Worm (Caenorhabditis elegans) whole organism, L4 larva: Measurements from ENCODE around the gene ZK742.7.

Experiments used
- ZK546.5 ChIP-seq, 2 experiments: sonication (generic microtip); optimal IDR thresholded peaks; 2 replicates each; lab custom pipeline; 2017; ENCODE audit warnings: missing biosample characterization in 2 of 2, missing genetic modification characterization in 2 of 2
- lin-13 ChIP-seq: fragments of 150-350 bp; optimal IDR thresholded peaks from 2 replicates; lab custom pipeline; 2014; ENCODE audit warnings: missing biosample characterization, missing genetic modification reagents, missing genetic modification characterization

- TF ChIP-seq ZK546.5 (tag; optimal IDR thresholded peaks at IDR 0.05; lab: Kevin White, UChicago) (no peak), lin-13 (GFP tag; lab: Kevin White, UChicago) (peak; percentile 77)
These were observed 22.1 kb upstream of the ZK742.7 start, which contains the start of the genes rpl-39 and rps-30 for ce11 chrV:7776029-7776628.
